Fruit fly (Drosophila melanogaster) whole organism, wandering third instar larva: Measurements from ENCODE around the gene Ilp7.

Experiments used
- GATAd ChIP-seq: sonication (Bioruptor generic); optimal IDR thresholded peaks from 2 replicates; lab custom pipeline; 2016; ENCODE audit warnings: missing biosample characterization, missing genetic modification characterization
- Hr78 ChIP-seq: fragments of >200 bp; optimal IDR thresholded peaks from 2 replicates; lab custom pipeline; 2017; ENCODE audit warnings: missing biosample characterization, missing genetic modification characterization
- Hr83 ChIP-seq: fragments of 200-300 bp; sonication (Bioruptor generic); optimal IDR thresholded peaks from 2 replicates; lab custom pipeline; 2016; ENCODE audit warnings: missing biosample characterization, mild to moderate bottlenecking, missing genetic modification characterization, moderate library complexity; ENCODE audit not compliant: poor library complexity, severe bottlenecking
- Rel ChIP-seq, 2 experiments: fragments of 200-800 bp; sonication (Bioruptor generic) in 1 of 2; optimal IDR thresholded peaks; 2 replicates in 1 of 2; 3 replicates in 1 of 2; lab custom pipeline; 2016 to 2019; ENCODE audit warnings: mild to moderate bottlenecking in 2 of 2, missing biosample characterization in 2 of 2, missing genetic modification characterization in 2 of 2, moderate library complexity in 1 of 2
- dmrt93B ChIP-seq: fragments of 200-800 bp; sonication (Bioruptor generic); optimal IDR thresholded peaks from 2 replicates; lab custom pipeline; 2018; ENCODE audit warnings: missing biosample characterization, mild to moderate bottlenecking, missing genetic modification characterization
- dsf ChIP-seq: sonication (Bioruptor generic); optimal IDR thresholded peaks from 2 replicates; lab custom pipeline; 2016; ENCODE audit warnings: missing biosample characterization, missing genetic modification characterization, borderline replicate concordance
- ey ChIP-seq: fragments of 200-800 bp; sonication (Bioruptor generic); optimal IDR thresholded peaks from 2 replicates; lab custom pipeline; 2016; ENCODE audit warnings: missing biosample characterization, missing genetic modification characterization
- lola ChIP-seq: fragments of >200 bp; optimal IDR thresholded peaks from 2 replicates; lab custom pipeline; 2017; ENCODE audit warnings: missing biosample characterization, missing genetic modification characterization
- pan ChIP-seq: fragments of >200 bp; optimal IDR thresholded peaks from 2 replicates; lab custom pipeline; 2017
- psq ChIP-seq: fragments of 200-800 bp; sonication (Bioruptor generic); optimal IDR thresholded peaks from 3 replicates; lab custom pipeline; 2017; ENCODE audit warnings: missing biosample characterization, mild to moderate bottlenecking, missing genetic modification characterization, moderate library complexity
- usp ChIP-seq: fragments of >200 bp; optimal IDR thresholded peaks from 2 replicates; lab custom pipeline; 2017; ENCODE audit warnings: missing biosample characterization, missing genetic modification characterization

dm6 chrX:3710531-3711084, 43.2 kb downstream of the Ilp7 start:
- peak; percentile 21 for TF ChIP-seq psq (GFP tag; lab: Kevin White, UChicago)
- TF ChIP-seq ey (GFP tag; lab: Kevin White, UChicago), result no peak
- no peak for TF ChIP-seq Hr78
- no peak for TF ChIP-seq Hr83 (GFP tag; lab: Kevin White, UChicago)
- TF ChIP-seq lola (GFP tag; lab: Kevin White, UChicago), result no peak
- TF ChIP-seq usp (GFP tag; lab: Kevin White, UChicago), result no peak
- TF ChIP-seq Rel (GFP tag; optimal IDR thresholded peaks at IDR 0.05; lab: Kevin White, UChicago), result no peak
- no peak for TF ChIP-seq Rel (tag; optimal IDR thresholded peaks at IDR 0.05; lab: Kevin White, UChicago)
- TF ChIP-seq dmrt93B (GFP tag; lab: Kevin White, UChicago), result no peak
- no peak for TF ChIP-seq dsf (GFP tag; lab: Kevin White, UChicago)
- TF ChIP-seq pan (lab: Kevin White, UChicago), result no peak
- no peak for TF ChIP-seq GATAd
